Worm (Caenorhabditis elegans) whole organism, L1 larva: ENCODE data around the gene grwd-1.

ENCODE experiments used
- C04F5.9 ChIP-seq: sonication (generic microtip); optimal IDR thresholded peaks from 2 replicates; lab custom pipeline; 2016; ENCODE audit warnings: missing genetic modification characterization, missing compliant biosample characterization
- C16A3.4 ChIP-seq: fragments of 150-350 bp; optimal IDR thresholded peaks from 2 replicates; lab custom pipeline; 2014; ENCODE audit warnings: missing biosample characterization, missing genetic modification characterization
- C34B4.2 ChIP-seq: sonication (generic microtip); optimal IDR thresholded peaks from 2 replicates; lab custom pipeline; 2017; ENCODE audit warnings: mild to moderate bottlenecking, missing genetic modification characterization, missing compliant biosample characterization
- F16B12.6 ChIP-seq: fragments of 150-350 bp; optimal IDR thresholded peaks from 2 replicates; lab custom pipeline; 2014; ENCODE audit warnings: missing biosample characterization, missing genetic modification characterization
- alr-1 ChIP-seq: fragments of 200-800 bp; sonication (Bioruptor generic); optimal IDR thresholded peaks from 2 replicates; lab custom pipeline; 2018; ENCODE audit warnings: borderline replicate concordance, mild to moderate bottlenecking, missing genetic modification characterization, missing compliant biosample characterization
- ama-1 ChIP-seq: fragments of 150-350 bp; optimal IDR thresholded peaks from 2 replicates; lab custom pipeline; 2014
- blmp-1 ChIP-seq: fragments of 150-350 bp; optimal IDR thresholded peaks from 2 replicates; lab custom pipeline; 2014; ENCODE audit warnings: missing biosample characterization, missing genetic modification characterization
- ceh-8 ChIP-seq: fragments of 200-800 bp; sonication (Bioruptor generic); optimal IDR thresholded peaks from 2 replicates; lab custom pipeline; 2018; ENCODE audit warnings: mild to moderate bottlenecking, missing genetic modification characterization, moderate library complexity, missing compliant biosample characterization
- ceh-82 ChIP-seq, 3 experiments: fragments of 150-350 bp in 1 of 3; sonication (generic microtip) in 2 of 3; optimal IDR thresholded peaks; 2 replicates each; lab custom pipeline; 2014 to 2017; ENCODE audit warnings: missing biosample characterization in 3 of 3, missing genetic modification characterization in 3 of 3
- ceh-88 ChIP-seq: fragments of 200-800 bp; sonication (Bioruptor generic); IDR thresholded peaks from 2 replicates; pipeline ENCODE4 v1.3.6; 2022; ENCODE audit warnings: missing genetic modification characterization, missing compliant biosample characterization
- ces-1 ChIP-seq: fragments of 150-350 bp; optimal IDR thresholded peaks from 2 replicates; lab custom pipeline; 2014; ENCODE audit warnings: missing biosample characterization, missing genetic modification reagents, missing genetic modification characterization
- efl-1 ChIP-seq, 4 experiments: fragments of 150-350 bp; optimal IDR thresholded peaks in 3 of 4; peaks in 1 of 4; 1 replicate in 1 of 4; 2 replicates in 3 of 4; lab custom pipeline; 2014; ENCODE audit warnings: missing biosample characterization in 2 of 4, missing genetic modification characterization in 2 of 4, missing genetic modification reagents in 2 of 4
- egl-27 ChIP-seq, 2 experiments: fragments of 150-350 bp in 1 of 2; sonication (generic microtip); optimal IDR thresholded peaks; 3 replicates each; lab custom pipeline; 2017 to 2018; ENCODE audit warnings: missing biosample characterization in 2 of 2, missing genetic modification characterization in 2 of 2, missing genetic modification reagents in 2 of 2
- elt-2 ChIP-seq: sonication (generic microtip); optimal IDR thresholded peaks from 2 replicates; lab custom pipeline; 2016; ENCODE audit warnings: missing genetic modification characterization, mild to moderate bottlenecking, inconsistent platforms, missing compliant biosample characterization, missing genetic modification reagents
- fkh-8 ChIP-seq: sonication (generic microtip); optimal IDR thresholded peaks from 2 replicates; lab custom pipeline; 2016; ENCODE audit warnings: mild to moderate bottlenecking, missing genetic modification characterization, missing compliant biosample characterization
- fos-1 ChIP-seq: fragments of 150-350 bp; optimal IDR thresholded peaks from 2 replicates; lab custom pipeline; 2014; ENCODE audit warnings: missing biosample characterization, missing genetic modification characterization
- hpl-2 ChIP-seq: fragments of 150-350 bp; optimal IDR thresholded peaks from 2 replicates; lab custom pipeline; 2014; ENCODE audit warnings: missing biosample characterization, missing genetic modification reagents, missing genetic modification characterization
- isw-1 ChIP-seq: fragments of 200-800 bp; sonication (Bioruptor generic); IDR thresholded peaks from 2 replicates; pipeline ENCODE4 v1.3.6; 2022; ENCODE audit warnings: missing genetic modification characterization, missing compliant biosample characterization
- jun-1 ChIP-seq: fragments of 150-350 bp; optimal IDR thresholded peaks from 2 replicates; lab custom pipeline; 2014; ENCODE audit warnings: missing biosample characterization, missing genetic modification reagents, missing genetic modification characterization
- lin-13 ChIP-seq: fragments of 150-350 bp; optimal IDR thresholded peaks from 2 replicates; lab custom pipeline; 2014; ENCODE audit warnings: missing biosample characterization, missing genetic modification reagents, missing genetic modification characterization
- lin-35 ChIP-seq, 2 experiments: fragments of 150-350 bp; optimal IDR thresholded peaks; 2 replicates each; lab custom pipeline; 2014; ENCODE audit warnings: missing biosample characterization in 2 of 2, missing genetic modification characterization in 2 of 2, missing genetic modification reagents in 2 of 2
- lin-39 ChIP-seq: fragments of 150-350 bp; optimal IDR thresholded peaks from 2 replicates; lab custom pipeline; 2014; ENCODE audit warnings: missing biosample characterization, missing genetic modification reagents, missing genetic modification characterization
- lir-3 ChIP-seq: sonication (generic microtip); optimal IDR thresholded peaks from 2 replicates; lab custom pipeline; 2016; ENCODE audit warnings: mild to moderate bottlenecking, missing genetic modification characterization, moderate library complexity, missing compliant biosample characterization; ENCODE audit not compliant: poor library complexity
- mef-2 ChIP-seq: fragments of 150-350 bp; optimal IDR thresholded peaks from 2 replicates; lab custom pipeline; 2014; ENCODE audit warnings: missing biosample characterization, missing genetic modification characterization
- mep-1 ChIP-seq: fragments of 150-350 bp; optimal IDR thresholded peaks from 2 replicates; lab custom pipeline; 2014; ENCODE audit warnings: missing biosample characterization, missing genetic modification characterization
- nhr-11 ChIP-seq: fragments of 150-350 bp; optimal IDR thresholded peaks from 2 replicates; lab custom pipeline; 2014; ENCODE audit warnings: missing biosample characterization, missing genetic modification characterization
- nhr-12 ChIP-seq: sonication (generic microtip); optimal IDR thresholded peaks from 2 replicates; lab custom pipeline; 2017; ENCODE audit warnings: missing biosample characterization, missing genetic modification characterization
- nhr-19 ChIP-seq: fragments of 200-800 bp; sonication (Bioruptor generic); conservative IDR thresholded peaks from 2 replicates; pipeline ENCODE4 v1.3.6; 2022; ENCODE audit warnings: missing genetic modification characterization, missing compliant biosample characterization
- nhr-47 ChIP-seq: sonication (generic microtip); optimal IDR thresholded peaks from 2 replicates; lab custom pipeline; 2016; ENCODE audit warnings: mild to moderate bottlenecking, missing genetic modification characterization, moderate library complexity, missing compliant biosample characterization
- nhr-71 ChIP-seq: sonication (generic microtip); optimal IDR thresholded peaks from 2 replicates; lab custom pipeline; 2016; ENCODE audit warnings: mild to moderate bottlenecking, missing genetic modification characterization, moderate library complexity, missing compliant biosample characterization
- nhr-77 ChIP-seq: fragments of 150-350 bp; optimal IDR thresholded peaks from 2 replicates; lab custom pipeline; 2014; ENCODE audit warnings: missing biosample characterization, missing genetic modification characterization
- pag-3 ChIP-seq: sonication (generic microtip); optimal IDR thresholded peaks from 2 replicates; lab custom pipeline; 2017; ENCODE audit warnings: missing genetic modification characterization, mild to moderate bottlenecking, missing compliant biosample characterization, antibody characterized with exemption, borderline replicate concordance; ENCODE audit not compliant: insufficient read depth
- pax-3 ChIP-seq: fragments of 200-800 bp; sonication (Bioruptor generic); optimal IDR thresholded peaks from 2 replicates; lab custom pipeline; 2018; ENCODE audit warnings: mild to moderate bottlenecking, missing genetic modification characterization, moderate library complexity, missing compliant biosample characterization
- pqm-1 ChIP-seq: sonication (generic microtip); optimal IDR thresholded peaks from 3 replicates; lab custom pipeline; 2017; ENCODE audit warnings: missing biosample characterization, missing genetic modification characterization
- rnt-1 ChIP-seq: sonication (generic microtip); optimal IDR thresholded peaks from 2 replicates; lab custom pipeline; 2016; ENCODE audit warnings: mild to moderate bottlenecking, missing genetic modification characterization, moderate library complexity, missing compliant biosample characterization
- skn-1 ChIP-seq: fragments of 150-350 bp; optimal IDR thresholded peaks from 2 replicates; lab custom pipeline; 2014; ENCODE audit warnings: missing biosample characterization, missing genetic modification characterization
- snpc-4 ChIP-seq: fragments of 150-350 bp; optimal IDR thresholded peaks from 2 replicates; lab custom pipeline; 2014; ENCODE audit warnings: missing biosample characterization, missing genetic modification characterization
- snu-23 ChIP-seq: sonication (generic microtip); optimal IDR thresholded peaks from 2 replicates; lab custom pipeline; 2016; ENCODE audit warnings: missing genetic modification characterization, missing compliant biosample characterization
- sox-4 ChIP-seq: sonication (generic microtip); optimal IDR thresholded peaks from 2 replicates; lab custom pipeline; 2016; ENCODE audit warnings: missing genetic modification characterization, missing compliant biosample characterization
- sptf-1 ChIP-seq: fragments of 150-350 bp; optimal IDR thresholded peaks from 2 replicates; lab custom pipeline; 2014; ENCODE audit warnings: missing biosample characterization, missing genetic modification characterization
- sup-37 ChIP-seq: fragments of 200-800 bp; sonication (Bioruptor generic); optimal IDR thresholded peaks from 2 replicates; lab custom pipeline; 2018; ENCODE audit warnings: mild to moderate bottlenecking, missing genetic modification characterization, missing compliant biosample characterization
- swsn-7 ChIP-seq: sonication (generic microtip); optimal IDR thresholded peaks from 2 replicates; lab custom pipeline; 2016; ENCODE audit warnings: missing genetic modification characterization, missing compliant biosample characterization
- tbx-2 ChIP-seq: sonication (generic microtip); optimal IDR thresholded peaks from 2 replicates; lab custom pipeline; 2016; ENCODE audit warnings: missing genetic modification characterization, missing compliant biosample characterization
- tlp-1 ChIP-seq: fragments of 150-350 bp; optimal IDR thresholded peaks from 2 replicates; lab custom pipeline; 2014; ENCODE audit warnings: missing biosample characterization, missing genetic modification characterization
- unc-30 ChIP-seq: sonication (generic microtip); optimal IDR thresholded peaks from 2 replicates; lab custom pipeline; 2017; ENCODE audit warnings: missing biosample characterization, missing genetic modification characterization
- unc-62 ChIP-seq: fragments of 150-350 bp; optimal IDR thresholded peaks from 2 replicates; lab custom pipeline; 2014; ENCODE audit warnings: missing biosample characterization, missing genetic modification reagents, missing genetic modification characterization
- unc-86 ChIP-seq: sonication (generic microtip); optimal IDR thresholded peaks from 2 replicates; lab custom pipeline; 2016; ENCODE audit warnings: missing genetic modification characterization, missing compliant biosample characterization
- vab-15 ChIP-seq: sonication (generic microtip); optimal IDR thresholded peaks from 2 replicates; lab custom pipeline; 2017; ENCODE audit warnings: missing genotype, mild to moderate bottlenecking, missing genetic modification characterization, missing compliant biosample characterization
- zag-1 ChIP-seq: fragments of 150-350 bp; optimal IDR thresholded peaks from 2 replicates; lab custom pipeline; 2014; ENCODE audit warnings: missing biosample characterization, missing genetic modification characterization
- ztf-11 ChIP-seq, 2 experiments: sonication (generic microtip); optimal IDR thresholded peaks; 2 replicates each; lab custom pipeline; 2016 to 2017; ENCODE audit warnings: missing genetic modification characterization in 2 of 2, missing biosample characterization in 1 of 2, missing compliant biosample characterization in 1 of 2
- ztf-4 ChIP-seq: fragments of 150-350 bp; optimal IDR thresholded peaks from 2 replicates; lab custom pipeline; 2014; ENCODE audit warnings: missing biosample characterization, missing genetic modification characterization

grwd-1 gene

DNA sequence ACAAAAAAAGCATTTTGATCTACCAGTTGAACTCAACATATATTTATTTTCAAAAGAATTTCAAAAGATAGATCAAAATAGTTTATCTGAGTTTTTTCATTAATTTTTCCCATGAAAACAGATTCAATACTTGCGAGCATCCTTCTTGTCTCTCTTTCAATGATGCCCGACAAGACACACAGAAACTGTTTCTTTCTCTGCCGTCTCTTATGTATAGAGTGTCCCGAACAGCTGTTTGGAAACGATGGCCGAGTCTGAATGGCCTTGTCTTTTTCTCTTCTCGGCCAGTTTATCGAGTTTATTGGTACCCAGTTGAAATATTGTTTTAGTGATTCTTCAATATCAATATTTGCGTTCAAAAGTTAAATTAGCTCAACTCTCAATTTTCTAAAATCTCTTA lies 44.5 kb upstream of the grwd-1 start (continued):
- TF ChIP-seq nhr-19 (GFP tag; lab: Robert Waterston, UW) = peak; percentile 63
- no peak for TF ChIP-seq egl-27 (tag; optimal IDR thresholded peaks at IDR 0.05; lab: Kevin White, UChicago)
- no peak for TF ChIP-seq ceh-88
- no peak for TF ChIP-seq C04F5.9
- peak; percentile 65 for TF ChIP-seq tbx-2
- peak; percentile 36 for TF ChIP-seq sox-4
- peak; percentile 25 for TF ChIP-seq nhr-77 (tag; lab: Kevin White, UChicago)
- TF ChIP-seq lir-3 (tag; lab: Kevin White, UChicago) = peak; percentile 85
- no peak for TF ChIP-seq jun-1 (tag; lab: Kevin White, UChicago)
- TF ChIP-seq vab-15 (tag; lab: Kevin White, UChicago) = no peak
- no peak for TF ChIP-seq mef-2 (tag; lab: Kevin White, UChicago)
- TF ChIP-seq ztf-11 (tag; optimal IDR thresholded peaks at IDR 0.05; lab: Kevin White, UChicago) = peak in 1 of 2 experiments; percentile 1
- no peak for TF ChIP-seq sup-37 (GFP tag; lab: Kevin White, UChicago)
- no peak for TF ChIP-seq unc-62 (GFP tag; lab: Kevin White, UChicago)
- TF ChIP-seq unc-30 (tag; lab: Kevin White, UChicago) = no peak
- no peak for TF ChIP-seq C34B4.2 (tag; lab: Kevin White, UChicago)
- peak; percentile 40 for TF ChIP-seq fkh-8 (tag; lab: Kevin White, UChicago)
- peak; percentile 9 for TF ChIP-seq F16B12.6 (tag; lab: Kevin White, UChicago)
- TF ChIP-seq hpl-2 (GFP tag; lab: Kevin White, UChicago) = no peak
- TF ChIP-seq nhr-12 (tag; lab: Kevin White, UChicago) = no peak
- peak; percentile 86 for TF ChIP-seq nhr-71 (tag; lab: Kevin White, UChicago)
- no peak for TF ChIP-seq skn-1 (tag; lab: Kevin White, UChicago)
- peak; percentile 43 for TF ChIP-seq snpc-4 (tag; lab: Kevin White, UChicago)
- no peak for TF ChIP-seq sptf-1 (tag; lab: Kevin White, UChicago)
- no peak for TF ChIP-seq ces-1 (GFP tag; lab: Kevin White, UChicago)
- TF ChIP-seq nhr-47 (tag; lab: Kevin White, UChicago) = no peak
- TF ChIP-seq pqm-1 = no peak
- peak; percentile 52 for TF ChIP-seq swsn-7 (tag; lab: Kevin White, UChicago)
- TF ChIP-seq efl-1 (optimal IDR thresholded peaks at IDR 0.05; lab: Kevin White, UChicago) = peak; percentile 76 to 80
- peak; percentile 71 to 94 for TF ChIP-seq efl-1 (GFP tag; optimal IDR thresholded peaks at IDR 0.05 in 1 of 2; lab: Kevin White, UChicago)
- no peak for TF ChIP-seq zag-1 (tag; lab: Kevin White, UChicago)
- peak; percentile 36 for TF ChIP-seq C16A3.4 (tag; lab: Kevin White, UChicago)
- TF ChIP-seq ama-1 (lab: Kevin White, UChicago) = no peak
- peak; percentile 3 for TF ChIP-seq blmp-1 (tag; lab: Kevin White, UChicago)
- TF ChIP-seq pax-3 (tag; lab: Kevin White, UChicago) = no peak
- TF ChIP-seq nhr-11 (tag; lab: Kevin White, UChicago) = no peak
- TF ChIP-seq ceh-8 = no peak
- peak; percentile 13 for TF ChIP-seq lin-13 (GFP tag; lab: Kevin White, UChicago)
- TF ChIP-seq mep-1 (tag; lab: Kevin White, UChicago) = peak; percentile 73
- peak; percentile 40; the same call in 1 of the 2 replicates for TF ChIP-seq isw-1 (GFP tag; lab: Robert Waterston, UW)
- no peak for TF ChIP-seq tlp-1 (tag; lab: Kevin White, UChicago)
- TF ChIP-seq snu-23 (GFP tag; lab: Kevin White, UChicago) = peak; percentile 77
- peak; percentile 29 to 77 (median 46) for TF ChIP-seq ceh-82 (tag; optimal IDR thresholded peaks at IDR 0.05; lab: Kevin White, UChicago)
- TF ChIP-seq fos-1 (tag; lab: Kevin White, UChicago) = no peak
- no peak for TF ChIP-seq pag-3 (tag; lab: Kevin White, UChicago)
- TF ChIP-seq alr-1 (tag; lab: Kevin White, UChicago) = no peak
- TF ChIP-seq rnt-1 (tag; lab: Kevin White, UChicago) = peak; percentile 95
- no peak for TF ChIP-seq lin-39 (tag; lab: Kevin White, UChicago)
- no peak for TF ChIP-seq unc-86 (tag; lab: Kevin White, UChicago)
- no peak for TF ChIP-seq ztf-4 (tag; lab: Kevin White, UChicago)
- TF ChIP-seq lin-35 (GFP tag; optimal IDR thresholded peaks at IDR 0.05; lab: Kevin White, UChicago) = peak; percentile 65 to 66
- TF ChIP-seq elt-2 (tag; lab: Kevin White, UChicago) = no peak
